Fruit fly (Drosophila melanogaster) whole organism, prepupa: ENCODE results near the gene CG31205.
A peak's percentile ranks its signal among the peaks of the same experiment; 100 is the strongest.

Experiments
- CG6163 ChIP-seq: fragments of 200-800 bp; sonication (Bioruptor generic); IDR thresholded peaks from 3 replicates; pipeline ENCODE4 v1.3.6; 2022; ENCODE audit warnings: missing biosample characterization, missing genetic modification characterization
- CG6276 ChIP-seq: fragments of 200-800 bp; sonication (Bioruptor generic); optimal IDR thresholded peaks from 2 replicates; lab custom pipeline; 2017; ENCODE audit warnings: missing biosample characterization, mild to moderate bottlenecking, missing genetic modification characterization
- Eip78C ChIP-seq: fragments of 200-800 bp; sonication (Bioruptor generic); peaks from one replicate; lab custom pipeline; 2016; ENCODE audit warnings: missing biosample characterization, missing genetic modification characterization
- Hr39 ChIP-seq: fragments of 200-800 bp; sonication (Bioruptor generic); optimal IDR thresholded peaks from 2 replicates; lab custom pipeline; 2016; ENCODE audit warnings: missing biosample characterization, missing genetic modification characterization
- Met ChIP-seq: fragments of 200-800 bp; sonication (Bioruptor generic); optimal IDR thresholded peaks from 3 replicates; lab custom pipeline; 2016; ENCODE audit warnings: missing biosample characterization, missing genetic modification characterization
- Smox ChIP-seq: fragments of 200-800 bp; sonication (Bioruptor generic); optimal IDR thresholded peaks from 3 replicates; lab custom pipeline; 2016; ENCODE audit warnings: missing biosample characterization, missing genetic modification characterization
- achi ChIP-seq: fragments of 200-800 bp; sonication (Bioruptor generic); optimal IDR thresholded peaks from 3 replicates; lab custom pipeline; 2016; ENCODE audit warnings: missing biosample characterization, missing genetic modification characterization
- cyc ChIP-seq: fragments of 200-800 bp; sonication (Bioruptor generic); optimal IDR thresholded peaks from 3 replicates; lab custom pipeline; 2016; ENCODE audit warnings: missing biosample characterization, missing genetic modification characterization
- pdm3 ChIP-seq: fragments of 200-800 bp; sonication (Bioruptor generic); optimal IDR thresholded peaks from 3 replicates; lab custom pipeline; 2016; ENCODE audit warnings: missing biosample characterization, missing genetic modification characterization

- TF ChIP-seq Smox (no peak), achi (GFP tag; lab: Kevin White, UChicago) (no peak), Met (no peak), Eip78C (peak; percentile 59), Hr39 (no peak), pdm3 (GFP tag; lab: Kevin White, UChicago) (no peak), CG6163 (GFP tag; lab: Robert Waterston, UW) (no peak), cyc (GFP tag; lab: Kevin White, UChicago) (no peak), CG6276 (GFP tag; lab: Kevin White, UChicago) (no peak)
These were observed 42.7 kb downstream of the CG31205 start for dm6 chr3R:20774125-20774524.
